Worm (Caenorhabditis elegans): Measurements from ENCODE around the gene bas-1.

DNA sequence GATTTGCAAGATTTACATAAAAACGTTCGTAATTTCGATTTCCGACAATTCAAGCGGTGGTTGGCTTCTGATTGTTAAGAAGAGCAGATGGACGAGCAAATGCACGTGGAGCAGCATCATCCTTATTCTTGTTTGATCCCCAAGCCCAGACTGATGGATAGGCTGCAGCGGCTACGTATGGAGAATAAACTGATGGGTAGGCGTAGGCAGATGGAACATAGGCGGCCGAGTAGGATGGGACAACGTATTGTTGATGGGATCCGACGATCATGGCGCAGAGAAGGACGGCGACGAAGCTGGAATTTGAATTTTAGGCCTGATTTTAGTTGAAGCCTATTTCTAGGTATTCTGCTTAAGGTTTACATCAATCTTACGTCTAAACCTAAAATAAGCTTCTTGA, 43.8 kb upstream of the bas-1 start:
- TF ChIP-seq ceh-82 (tag; optimal IDR thresholded peaks at IDR 0.05): no peak
- TF ChIP-seq unc-62 (GFP tag; optimal IDR thresholded peaks at IDR 0.05 in 1 of 2): no peak
- no peak for TF ChIP-seq unc-62 (tag; optimal IDR thresholded peaks at IDR 0.05)
- TF ChIP-seq vab-7 (GFP tag; IDR thresholded peaks at IDR 0.05): no peak
- no peak for TF ChIP-seq Y5F2A.4 (GFP tag; optimal IDR thresholded peaks at IDR 0.05)
- no peak for TF ChIP-seq mdl-1 (tag; optimal IDR thresholded peaks at IDR 0.05)
- no peak for TF ChIP-seq ama-1 (optimal IDR thresholded peaks at IDR 0.05)
- no peak for TF ChIP-seq pha-4 (GFP tag; IDR thresholded peaks at IDR 0.05)
- no peak for TF ChIP-seq pha-4 (tag; optimal IDR thresholded peaks at IDR 0.05)
- TF ChIP-seq dve-1 (tag; optimal IDR thresholded peaks at IDR 0.05; ENCODE audit: insufficient read depth): no peak
